Fruit fly (Drosophila melanogaster): Measurements from ENCODE around the gene CG9705.

The CG9705 gene

DNA sequence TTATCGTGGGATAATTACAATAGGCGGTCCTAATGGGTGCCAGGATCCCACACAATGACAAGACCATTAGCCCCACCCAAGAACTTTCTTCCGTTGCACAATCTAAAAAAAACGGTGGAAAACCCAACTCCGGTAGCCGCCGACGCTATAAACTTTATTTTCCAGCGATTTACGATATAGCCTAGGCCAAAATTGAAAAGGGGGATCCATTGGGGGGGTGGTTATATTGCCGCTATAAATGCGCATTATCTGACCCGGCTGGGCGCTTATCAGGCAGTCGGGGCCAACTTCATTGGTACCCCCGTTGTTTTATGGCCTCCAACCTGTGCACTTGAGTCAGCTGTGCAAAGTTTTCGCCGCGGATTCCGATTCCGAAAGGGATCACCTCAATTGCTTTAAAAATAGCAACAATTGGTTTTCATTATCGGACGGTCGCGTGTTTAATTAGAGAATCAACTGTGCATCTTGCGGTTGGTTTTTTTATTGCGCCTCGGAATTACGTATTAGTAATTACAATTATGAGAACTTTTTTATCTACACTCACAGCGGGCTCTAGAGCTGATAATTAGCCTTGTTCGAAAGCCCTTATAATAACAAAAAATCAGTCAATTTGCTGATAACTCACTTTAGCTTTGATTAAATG, 23.9 kb downstream of the CG9705 start (continued):
- TF ChIP-seq hkb (optimal IDR thresholded peaks at IDR 0.05): no peak
- TF ChIP-seq hkb (GFP tag; IDR thresholded peaks at IDR 0.05): 0 out of 2 replicates have a peak, but pooled peaks have one; percentile 14
- peak; percentile 22; the same call in 1 of the 2 replicates for TF ChIP-seq sim (GFP tag; IDR thresholded peaks at IDR 0.05)
- peak; percentile 28 for TF ChIP-seq CG31365 (tag; optimal IDR thresholded peaks at IDR 0.05)
- TF ChIP-seq Nf-YA (GFP tag; IDR thresholded peaks at IDR 0.05): peak; percentile 39; the same call in 1 of the 2 replicates
- TF ChIP-seq peb (GFP tag; IDR thresholded peaks at IDR 0.05): no peak
- TF ChIP-seq CG8281 (tag; optimal IDR thresholded peaks at IDR 0.05): peak; percentile 23
- TF ChIP-seq CG7357 (GFP tag; IDR thresholded peaks at IDR 0.05): no peak
- peak; percentile 96 for TF ChIP-seq sug (tag; optimal IDR thresholded peaks at IDR 0.05)
- peak; percentile 47 for TF ChIP-seq odd (GFP tag; optimal IDR thresholded peaks at IDR 0.05)
- TF ChIP-seq repo (GFP tag; optimal IDR thresholded peaks at IDR 0.05): no peak
- no peak for TF ChIP-seq CG18764 (GFP tag; optimal IDR thresholded peaks at IDR 0.05)
- TF ChIP-seq row (GFP tag; IDR thresholded peaks at IDR 0.05): no peak
- TF ChIP-seq Drgx (GFP tag; IDR thresholded peaks at IDR 0.05): no peak
- peak; percentile 77 for TF ChIP-seq CG2678 (tag; optimal IDR thresholded peaks at IDR 0.05)
- no peak for TF ChIP-seq CG6689 (GFP tag; IDR thresholded peaks at IDR 0.05)
- TF ChIP-seq CG8924 (tag; optimal IDR thresholded peaks at IDR 0.05): no peak
- TF ChIP-seq CG12236 (GFP tag; optimal IDR thresholded peaks at IDR 0.05): no peak
- no peak for TF ChIP-seq BEAF-32 (GFP tag; optimal IDR thresholded peaks at IDR 0.05)
- TF ChIP-seq B-H2 (GFP tag; optimal IDR thresholded peaks at IDR 0.05): peak; percentile 9
- no peak for TF ChIP-seq gsb-n (tag; optimal IDR thresholded peaks at IDR 0.05)
- TF ChIP-seq CG30403 (GFP tag; optimal IDR thresholded peaks at IDR 0.05): no peak
- peak; percentile 29 for TF ChIP-seq nerfin-1 (tag; optimal IDR thresholded peaks at IDR 0.05)
- TF ChIP-seq stwl (tag; optimal IDR thresholded peaks at IDR 0.05): no peak
- peak; percentile 32 for TF ChIP-seq CG8388 (GFP tag; optimal IDR thresholded peaks at IDR 0.05)
- peak; percentile 22 for TF ChIP-seq CG1529 (GFP tag; optimal IDR thresholded peaks at IDR 0.05)
- TF ChIP-seq nmo (GFP tag; optimal IDR thresholded peaks at IDR 0.05): peak; percentile 11
- no peak for TF ChIP-seq CG4707 (GFP tag; optimal IDR thresholded peaks at IDR 0.05)
- TF ChIP-seq Lhr (GFP tag; optimal IDR thresholded peaks at IDR 0.05): no peak
- TF ChIP-seq YL-1 (GFP tag; optimal IDR thresholded peaks at IDR 0.05): no peak
- TF ChIP-seq Med (GFP tag): peak; percentile 93
- TF ChIP-seq CG7839 (tag; optimal IDR thresholded peaks at IDR 0.05): peak; percentile 55
- TF ChIP-seq dpn (GFP tag; optimal IDR thresholded peaks at IDR 0.05): no peak
- no peak for TF ChIP-seq nom (GFP tag; optimal IDR thresholded peaks at IDR 0.05)
- TF ChIP-seq pnt (GFP tag; optimal IDR thresholded peaks at IDR 0.05): no peak
- TF ChIP-seq shn (GFP tag; optimal IDR thresholded peaks at IDR 0.05): no peak
- no peak for TF ChIP-seq CG1024 (GFP tag; IDR thresholded peaks at IDR 0.05)
- TF ChIP-seq CG12155 (GFP tag; optimal IDR thresholded peaks at IDR 0.05): no peak
- peak; percentile 48 for TF ChIP-seq onecut (GFP tag; IDR thresholded peaks at IDR 0.05)
- TF ChIP-seq sob (GFP tag; IDR thresholded peaks at IDR 0.05): no peak
- peak; percentile 55 for TF ChIP-seq sens (GFP tag)
- no peak for TF ChIP-seq lmd (GFP tag; IDR thresholded peaks at IDR 0.05)
- TF ChIP-seq Atf3 (GFP tag; optimal IDR thresholded peaks at IDR 0.05): no peak
- peak in 1 of 2 experiments; percentile 87 for TF ChIP-seq Hr78 (GFP tag; optimal IDR thresholded peaks at IDR 0.05)
- no peak for TF ChIP-seq mld (GFP tag; IDR thresholded peaks at IDR 0.05; ENCODE audit: partially characterized antibody)
- no peak for TF ChIP-seq h (optimal IDR thresholded peaks at IDR 0.05)
- no peak for TF ChIP-seq unc-4 (GFP tag; IDR thresholded peaks at IDR 0.05; ENCODE audit: partially characterized antibody)
- peak; percentile 63 for TF ChIP-seq Vsx1 (GFP tag; optimal IDR thresholded peaks at IDR 0.05)
- peak; percentile 55 for TF ChIP-seq CG17568 (GFP tag; optimal IDR thresholded peaks at IDR 0.05)
- peak; percentile 58 for TF ChIP-seq Asciz (GFP tag; optimal IDR thresholded peaks at IDR 0.05)
- TF ChIP-seq HLH54F (GFP tag; optimal IDR thresholded peaks at IDR 0.05): no peak

Data from whole organism, embryonic.